Fruit fly (Drosophila melanogaster) whole organism, wandering third instar larva: ENCODE data around the gene CG8852.

ENCODE experiments used
- CG32264 ChIP-seq: fragments of 200-800 bp; sonication (Bioruptor generic); optimal IDR thresholded peaks from 2 replicates; lab custom pipeline; 2016; ENCODE audit warnings: missing biosample characterization, missing genetic modification characterization
- CG9705 ChIP-seq: fragments of 200-800 bp; sonication (Bioruptor generic); optimal IDR thresholded peaks from 2 replicates; lab custom pipeline; 2018; ENCODE audit warnings: missing biosample characterization, mild to moderate bottlenecking, missing genetic modification characterization
- CrebA ChIP-seq: fragments of 200-800 bp; sonication (Bioruptor generic); optimal IDR thresholded peaks from 2 replicates; lab custom pipeline; 2016; ENCODE audit warnings: missing biosample characterization, mild to moderate bottlenecking, missing genetic modification characterization, borderline replicate concordance
- Dfd ChIP-seq: fragments of >200 bp; optimal IDR thresholded peaks from 2 replicates; lab custom pipeline; 2017; ENCODE audit warnings: missing biosample characterization, missing genetic modification characterization
- Dif ChIP-seq: fragments of 200-275, 200-300 bp; sonication (Bioruptor generic); optimal IDR thresholded peaks from 2 replicates; lab custom pipeline; 2018; ENCODE audit warnings: missing biosample characterization, missing genetic modification characterization; ENCODE audit not compliant: partially characterized antibody
- GATAd ChIP-seq: sonication (Bioruptor generic); optimal IDR thresholded peaks from 2 replicates; lab custom pipeline; 2016; ENCODE audit warnings: missing biosample characterization, missing genetic modification characterization
- HLH106 ChIP-seq: fragments of 200-800 bp; optimal IDR thresholded peaks from 3 replicates; lab custom pipeline; 2019; ENCODE audit warnings: missing biosample characterization, mild to moderate bottlenecking, missing genetic modification characterization, moderate library complexity
- Hnf4 ChIP-seq: fragments of 200-800 bp; sonication (Bioruptor generic); optimal IDR thresholded peaks from 2 replicates; lab custom pipeline; 2016; ENCODE audit warnings: missing biosample characterization, mild to moderate bottlenecking, missing genetic modification characterization
- Hr78 ChIP-seq: fragments of >200 bp; optimal IDR thresholded peaks from 2 replicates; lab custom pipeline; 2017; ENCODE audit warnings: missing biosample characterization, missing genetic modification characterization
- Hr83 ChIP-seq: fragments of 200-300 bp; sonication (Bioruptor generic); optimal IDR thresholded peaks from 2 replicates; lab custom pipeline; 2016; ENCODE audit warnings: missing biosample characterization, mild to moderate bottlenecking, missing genetic modification characterization, moderate library complexity; ENCODE audit not compliant: poor library complexity, severe bottlenecking
- Jra ChIP-seq: sonication (Bioruptor generic); optimal IDR thresholded peaks from 2 replicates; lab custom pipeline; 2016; ENCODE audit warnings: missing biosample characterization, missing genetic modification characterization
- Mio ChIP-seq: sonication (Bioruptor generic); optimal IDR thresholded peaks from 2 replicates; lab custom pipeline; 2016; ENCODE audit warnings: missing biosample characterization, missing genetic modification characterization
- N ChIP-seq: fragments of >200 bp; optimal IDR thresholded peaks from 2 replicates; lab custom pipeline; 2018; ENCODE audit warnings: missing biosample characterization, missing external identifiers, missing genetic modification characterization
- OdsH ChIP-seq: fragments of 200-800 bp; sonication (Bioruptor generic); optimal IDR thresholded peaks from 2 replicates; lab custom pipeline; 2016; ENCODE audit warnings: missing biosample characterization, mild to moderate bottlenecking, missing genetic modification characterization
- Rel ChIP-seq, 2 experiments: fragments of 200-800 bp; sonication (Bioruptor generic) in 1 of 2; optimal IDR thresholded peaks; 2 replicates in 1 of 2; 3 replicates in 1 of 2; lab custom pipeline; 2016 to 2019; ENCODE audit warnings: mild to moderate bottlenecking in 2 of 2, missing biosample characterization in 2 of 2, missing genetic modification characterization in 2 of 2, moderate library complexity in 1 of 2
- Sp1 ChIP-seq: fragments of 200-800 bp; sonication (Bioruptor generic); optimal IDR thresholded peaks from 3 replicates; lab custom pipeline; 2019; ENCODE audit warnings: missing biosample characterization, mild to moderate bottlenecking, missing genetic modification characterization, moderate library complexity
- Vsx2 ChIP-seq: fragments of 200-300, 225-300 bp; sonication (Bioruptor generic); optimal IDR thresholded peaks from 2 replicates; lab custom pipeline; 2018; ENCODE audit warnings: missing biosample characterization, missing genetic modification characterization; ENCODE audit not compliant: partially characterized antibody
- br ChIP-seq: fragments of 200-800 bp; sonication (Bioruptor generic); optimal IDR thresholded peaks from 2 replicates; lab custom pipeline; 2016; ENCODE audit warnings: missing biosample characterization, missing genetic modification characterization
- dl ChIP-seq, 2 experiments: fragments of 175-275, 200-275 bp in 1 of 2; fragments of 200-275 bp in 1 of 2; sonication (Bioruptor generic); optimal IDR thresholded peaks; lab custom pipeline; 2018; ENCODE audit warnings: mild to moderate bottlenecking in 2 of 2, missing biosample characterization in 2 of 2, missing genetic modification characterization in 2 of 2, moderate library complexity in 2 of 2; ENCODE audit not compliant: partially characterized antibody in 2 of 2, insufficient read depth in 1 of 2
- dmrt93B ChIP-seq: fragments of 200-800 bp; sonication (Bioruptor generic); optimal IDR thresholded peaks from 2 replicates; lab custom pipeline; 2018; ENCODE audit warnings: missing biosample characterization, mild to moderate bottlenecking, missing genetic modification characterization
- dsf ChIP-seq: sonication (Bioruptor generic); optimal IDR thresholded peaks from 2 replicates; lab custom pipeline; 2016; ENCODE audit warnings: missing biosample characterization, missing genetic modification characterization, borderline replicate concordance
- ey ChIP-seq: fragments of 200-800 bp; sonication (Bioruptor generic); optimal IDR thresholded peaks from 2 replicates; lab custom pipeline; 2016; ENCODE audit warnings: missing biosample characterization, missing genetic modification characterization
- foxo ChIP-seq, 2 experiments: fragments of 200-800 bp; sonication (Bioruptor generic); optimal IDR thresholded peaks; 2 replicates in 1 of 2; 3 replicates in 1 of 2; lab custom pipeline; 2016 to 2017; ENCODE audit warnings: missing biosample characterization in 2 of 2, missing genetic modification characterization in 2 of 2
- fru ChIP-seq: fragments of 200-800 bp; sonication (Bioruptor generic); optimal IDR thresholded peaks from 3 replicates; lab custom pipeline; 2016; ENCODE audit warnings: missing biosample characterization, mild to moderate bottlenecking, missing genetic modification characterization
- h ChIP-seq: fragments of 200-800 bp; sonication (Bioruptor generic); optimal IDR thresholded peaks from 3 replicates; lab custom pipeline; 2016; ENCODE audit warnings: missing biosample characterization, mild to moderate bottlenecking, missing genetic modification characterization
- jim ChIP-seq: fragments of 175-275, 200-325 bp; sonication (Bioruptor generic); optimal IDR thresholded peaks from 2 replicates; lab custom pipeline; 2016; ENCODE audit warnings: missing biosample characterization, mild to moderate bottlenecking, missing genetic modification characterization
- lola ChIP-seq: fragments of >200 bp; optimal IDR thresholded peaks from 2 replicates; lab custom pipeline; 2017; ENCODE audit warnings: missing biosample characterization, missing genetic modification characterization
- psq ChIP-seq: fragments of 200-800 bp; sonication (Bioruptor generic); optimal IDR thresholded peaks from 3 replicates; lab custom pipeline; 2017; ENCODE audit warnings: missing biosample characterization, mild to moderate bottlenecking, missing genetic modification characterization, moderate library complexity
- rgr ChIP-seq: fragments of 200-800 bp; sonication (Bioruptor generic); optimal IDR thresholded peaks from 3 replicates; lab custom pipeline; 2016; ENCODE audit warnings: missing biosample characterization, mild to moderate bottlenecking, missing genetic modification characterization
- sage ChIP-seq: fragments of 200-800 bp; sonication (Bioruptor generic); optimal IDR thresholded peaks from 2 replicates; lab custom pipeline; 2016; ENCODE audit warnings: missing biosample characterization, mild to moderate bottlenecking, missing genetic modification characterization
- sv ChIP-seq: fragments of 200-800 bp; sonication (Bioruptor generic); optimal IDR thresholded peaks from 3 replicates; lab custom pipeline; 2016; ENCODE audit warnings: missing biosample characterization, missing genetic modification characterization
- tai ChIP-seq: sonication (Bioruptor generic); optimal IDR thresholded peaks from 2 replicates; lab custom pipeline; 2016; ENCODE audit warnings: missing biosample characterization, missing genetic modification characterization
- woc ChIP-seq: sonication (Bioruptor generic); optimal IDR thresholded peaks from 2 replicates; lab custom pipeline; 2016; ENCODE audit warnings: missing biosample characterization, mild to moderate bottlenecking, missing genetic modification characterization

The CG8852 gene

DNA sequence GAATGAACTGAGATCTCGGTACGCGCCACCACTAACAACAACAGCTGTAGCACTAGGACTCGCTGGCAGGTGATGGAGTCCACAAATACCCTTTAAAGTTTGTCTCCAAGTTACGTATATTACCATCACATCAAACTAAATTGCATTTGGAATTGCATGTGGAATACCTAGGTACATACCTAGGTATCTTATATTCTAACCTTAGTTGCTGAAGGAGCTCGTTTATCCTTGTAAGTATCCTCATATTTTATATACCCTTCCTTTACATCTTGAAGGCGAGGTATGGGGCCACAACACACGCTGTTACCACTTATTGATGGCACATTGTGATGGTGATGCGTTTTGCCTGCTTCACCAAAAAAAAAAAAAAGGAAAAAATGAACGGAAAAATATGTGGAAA is 42.5 kb downstream of the CG8852 start:
- TF ChIP-seq Vsx2 (GFP tag; lab: Kevin White, UChicago) (no peak), ey (peak; percentile 24), OdsH (GFP tag; lab: Kevin White, UChicago) (peak; percentile 18), tai (GFP tag; lab: Kevin White, UChicago) (no peak), woc (GFP tag; lab: Kevin White, UChicago) (peak; percentile 41), Hr83 (GFP tag; lab: Kevin White, UChicago) (no peak), HLH106 (peak; percentile 1), sage (no peak), sv (no peak), dl (GFP tag; optimal IDR thresholded peaks at IDR 0.05; lab: Kevin White, UChicago; ENCODE audit: insufficient read depth in 1 of 2, partially characterized antibody in 2 of 2) (no peak), foxo (GFP tag; optimal IDR thresholded peaks at IDR 0.05; lab: Kevin White, UChicago) (peak in 1 of 2 experiments; percentile 18), h (peak; percentile 52), fru (GFP tag; lab: Kevin White, UChicago) (peak; percentile 38), rgr (no peak), Rel (GFP tag; optimal IDR thresholded peaks at IDR 0.05; lab: Kevin White, UChicago) (no peak), Rel (tag; optimal IDR thresholded peaks at IDR 0.05; lab: Kevin White, UChicago) (no peak)

DNA sequence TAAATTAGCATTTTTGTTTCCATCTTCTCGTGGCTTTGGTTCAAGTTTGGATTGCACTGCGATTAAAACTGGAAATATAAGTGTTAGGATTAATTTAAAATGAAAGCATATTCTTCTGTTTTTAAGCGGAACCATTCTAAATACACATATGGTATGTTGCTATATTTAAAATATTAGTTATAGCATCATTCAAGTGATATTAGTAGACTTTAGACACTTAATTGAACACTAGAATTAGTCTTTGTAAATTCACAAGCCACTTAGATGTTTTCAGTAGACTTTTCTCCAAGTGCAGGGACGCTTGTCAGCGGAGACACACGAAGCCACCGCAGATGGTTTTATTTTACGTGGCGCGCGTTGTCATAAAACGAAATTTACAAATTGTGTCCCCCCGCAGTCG is 45.0 kb downstream of the CG8852 start:
- no peak for TF ChIP-seq Mio
- TF ChIP-seq HLH106, result peak; percentile 33
- TF ChIP-seq psq (GFP tag; lab: Kevin White, UChicago), result peak; percentile 6
- no peak for TF ChIP-seq Hnf4 (GFP tag; lab: Kevin White, UChicago)
- peak in 1 of 2 experiments; percentile 10 for TF ChIP-seq foxo (GFP tag; optimal IDR thresholded peaks at IDR 0.05; lab: Kevin White, UChicago)
- no peak for TF ChIP-seq CrebA (GFP tag; lab: Kevin White, UChicago)
- peak; percentile 38 for TF ChIP-seq fru (GFP tag; lab: Kevin White, UChicago)
- no peak for TF ChIP-seq CG32264 (GFP tag; lab: Kevin White, UChicago)
- TF ChIP-seq dsf (GFP tag; lab: Kevin White, UChicago), result no peak
- TF ChIP-seq tai (GFP tag; lab: Kevin White, UChicago), result no peak
- no peak for TF ChIP-seq dmrt93B (GFP tag; lab: Kevin White, UChicago)
- peak; percentile 15 for TF ChIP-seq h

DNA sequence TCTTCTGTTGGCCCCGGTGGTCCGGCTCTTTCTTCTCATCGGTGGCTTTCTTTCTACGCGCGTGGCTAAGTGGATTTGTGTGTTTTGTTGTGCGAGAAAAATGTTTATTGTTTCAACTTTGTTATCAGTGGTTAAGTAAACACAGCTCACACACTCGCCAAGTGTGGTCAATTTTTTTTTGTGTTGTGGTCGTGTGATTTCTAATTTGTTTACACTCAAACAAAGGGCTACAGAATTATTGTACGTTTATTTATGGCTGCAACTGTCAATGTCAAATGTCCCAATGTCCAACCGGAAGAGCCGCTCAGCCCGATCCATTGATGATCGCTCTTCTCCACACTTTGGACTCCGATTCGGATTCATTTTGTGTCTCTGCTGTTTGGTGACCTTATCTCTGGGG is 45.6 kb downstream of the CG8852 start:
- no peak for TF ChIP-seq HLH106
- TF ChIP-seq woc (GFP tag; lab: Kevin White, UChicago), result no peak
- TF ChIP-seq Hr83 (GFP tag; lab: Kevin White, UChicago), result no peak
- TF ChIP-seq foxo (GFP tag; optimal IDR thresholded peaks at IDR 0.05; lab: Kevin White, UChicago), result no peak
- TF ChIP-seq rgr, result no peak
- TF ChIP-seq dmrt93B (GFP tag; lab: Kevin White, UChicago), result no peak
- no peak for TF ChIP-seq dsf (GFP tag; lab: Kevin White, UChicago)
- no peak for TF ChIP-seq lola (GFP tag; lab: Kevin White, UChicago)

DNA sequence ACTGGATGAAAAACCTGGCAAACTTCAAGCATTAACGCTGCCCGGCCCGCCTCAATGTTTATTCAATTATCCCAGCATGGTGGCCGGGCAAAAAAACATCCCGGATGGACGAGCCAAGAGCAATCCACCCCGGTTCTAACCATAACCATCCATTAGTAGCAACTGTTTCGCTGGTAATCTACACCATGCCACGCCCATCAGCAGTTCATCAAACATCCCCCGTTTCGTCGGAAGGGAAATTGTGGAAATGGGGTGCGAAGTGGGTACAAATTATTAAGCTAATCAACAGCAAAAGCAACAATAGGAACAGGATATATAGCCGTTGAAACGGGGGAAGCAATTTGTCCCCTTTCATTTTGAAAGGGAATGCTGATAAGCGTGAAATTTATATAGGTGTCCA is 46.5 kb downstream of the CG8852 start:
- TF ChIP-seq Vsx2 (GFP tag; lab: Kevin White, UChicago) (peak; percentile 52), Hr78 (GFP tag; lab: Kevin White, UChicago) (no peak)

DNA sequence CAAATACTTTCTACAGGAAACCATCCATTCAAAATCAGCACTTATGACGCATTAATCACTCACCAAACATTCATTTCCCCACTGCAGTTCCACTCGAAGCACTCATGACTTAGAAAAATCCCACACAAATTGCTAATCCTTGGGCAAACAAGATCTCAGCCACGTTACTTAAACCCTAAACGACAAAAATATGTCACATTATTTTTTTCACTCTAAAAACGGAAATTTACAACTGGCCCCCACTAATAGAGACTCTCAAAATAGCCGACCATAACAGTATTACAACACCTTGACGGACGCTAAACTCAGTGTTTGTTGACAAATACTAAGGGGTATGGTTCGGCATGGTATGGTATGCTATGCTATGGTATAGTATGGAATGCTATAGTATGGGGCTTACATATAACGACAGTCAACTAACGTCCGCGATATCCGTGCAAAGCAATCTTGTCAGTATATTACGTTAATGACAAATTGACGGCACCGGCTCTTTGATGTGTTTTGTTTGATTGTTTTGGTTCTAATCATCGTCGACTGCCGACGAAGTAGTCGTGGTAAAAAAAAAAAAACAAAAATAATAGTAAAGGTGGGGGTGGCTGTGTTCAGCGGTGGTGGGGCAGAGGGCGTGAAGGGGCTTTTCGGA is 47.7 kb downstream of the CG8852 start:
- TF ChIP-seq ey (no peak), Dif (GFP tag; lab: Kevin White, UChicago) (no peak), GATAd (GFP tag; lab: Kevin White, UChicago) (no peak)

DNA sequence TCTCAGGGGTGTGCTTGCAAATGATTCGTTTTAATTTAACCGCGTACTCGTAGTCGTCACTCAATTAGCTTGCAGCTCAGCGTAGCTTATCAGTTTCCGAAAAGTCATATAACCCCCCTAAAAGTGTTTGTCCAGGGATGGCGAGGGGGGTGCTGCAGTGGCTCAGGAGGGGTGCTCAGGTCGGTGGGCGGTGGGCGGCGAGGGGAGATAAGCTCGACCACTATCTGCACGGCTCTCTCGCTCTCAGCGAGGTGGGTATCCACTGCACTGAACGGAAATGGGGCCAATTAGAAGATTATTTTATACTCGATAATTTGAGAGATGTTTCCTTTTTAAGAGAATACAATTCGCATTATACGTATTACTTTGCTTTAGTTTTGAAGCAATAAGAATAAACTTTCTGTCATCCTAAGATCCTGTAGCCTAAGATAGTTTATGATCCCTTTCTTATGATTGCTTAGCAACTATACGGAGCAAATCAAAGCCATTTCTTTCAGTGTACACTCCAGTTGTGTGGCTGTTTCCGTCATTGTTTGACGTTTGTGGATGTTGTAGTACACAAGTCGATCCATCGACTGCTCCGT is 48.3 kb downstream of the CG8852 start:
- TF ChIP-seq CG9705 (GFP tag; lab: Kevin White, UChicago) (peak; percentile 70), h (peak; percentile 51), jim (GFP tag; lab: Kevin White, UChicago) (no peak), Dif (GFP tag; lab: Kevin White, UChicago) (no peak), tai (GFP tag; lab: Kevin White, UChicago) (no peak), dsf (GFP tag; lab: Kevin White, UChicago) (no peak), OdsH (GFP tag; lab: Kevin White, UChicago) (peak; percentile 63), Dfd (GFP tag; lab: Kevin White, UChicago) (no peak), sv (no peak), ey (peak; percentile 72), br (GFP tag; lab: Kevin White, UChicago) (peak; percentile 56), fru (GFP tag; lab: Kevin White, UChicago) (peak; percentile 47), dl (GFP tag; optimal IDR thresholded peaks at IDR 0.05; lab: Kevin White, UChicago; ENCODE audit: insufficient read depth in 1 of 2, partially characterized antibody in 2 of 2) (no peak), N (GFP tag; lab: Kevin White, UChicago) (no peak), Hr83 (GFP tag; lab: Kevin White, UChicago) (peak; percentile 61), lola (GFP tag; lab: Kevin White, UChicago) (no peak), Hnf4 (GFP tag; lab: Kevin White, UChicago) (peak; percentile 21), Rel (GFP tag; optimal IDR thresholded peaks at IDR 0.05; lab: Kevin White, UChicago) (no peak), Rel (tag; optimal IDR thresholded peaks at IDR 0.05; lab: Kevin White, UChicago) (peak; percentile 52), Mio (no peak), Jra (GFP tag; lab: Kevin White, UChicago) (no peak), Sp1 (GFP tag; lab: Kevin White, UChicago) (peak; percentile 59), rgr (peak; percentile 66)
